Worm (Caenorhabditis elegans) whole organism, mixed stage, embryonic: ENCODE results near the gene cyp-33C11.

Experiments used
- M03D4.4 ChIP-seq: sonication (generic microtip); optimal IDR thresholded peaks from 2 replicates; lab custom pipeline; 2017; ENCODE audit warnings: mild to moderate bottlenecking, missing genetic modification characterization, missing compliant biosample characterization
- bed-3 ChIP-seq: fragments of 200-800 bp; sonication (Bioruptor generic); optimal IDR thresholded peaks from 3 replicates; lab custom pipeline; 2018; ENCODE audit warnings: mild to moderate bottlenecking, missing genetic modification characterization, moderate library complexity, missing compliant biosample characterization
- blmp-1 ChIP-seq: fragments of 150-350 bp; optimal IDR thresholded peaks from 2 replicates; lab custom pipeline; 2014; ENCODE audit warnings: missing biosample characterization, missing genetic modification characterization
- ceh-39 ChIP-seq: fragments of 150-350 bp; optimal IDR thresholded peaks from 2 replicates; lab custom pipeline; 2014; ENCODE audit warnings: missing biosample characterization, missing genetic modification characterization
- ceh-43 ChIP-seq: fragments of 200-800 bp; sonication (Bioruptor generic); optimal IDR thresholded peaks from 2 replicates; lab custom pipeline; 2018; ENCODE audit warnings: mild to moderate bottlenecking, missing genetic modification characterization, moderate library complexity, missing compliant biosample characterization
- ces-1 ChIP-seq: fragments of 150-350 bp; optimal IDR thresholded peaks from 2 replicates; lab custom pipeline; 2014; ENCODE audit warnings: missing biosample characterization, missing genetic modification reagents, missing genetic modification characterization
- cnd-1 ChIP-seq: fragments of 200-800 bp; sonication (Bioruptor generic); optimal IDR thresholded peaks from 2 replicates; lab custom pipeline; 2018; ENCODE audit warnings: mild to moderate bottlenecking, missing genetic modification characterization, missing compliant biosample characterization
- drap-1 ChIP-seq: fragments of 200-800 bp; sonication (Bioruptor generic); optimal IDR thresholded peaks from 3 replicates; lab custom pipeline; 2018; ENCODE audit warnings: mild to moderate bottlenecking, missing genetic modification characterization, missing compliant biosample characterization
- elt-1 ChIP-seq: sonication (generic microtip); optimal IDR thresholded peaks from 2 replicates; lab custom pipeline; 2017; ENCODE audit warnings: missing genetic modification characterization, mild to moderate bottlenecking, missing compliant biosample characterization, antibody characterized with exemption, moderate library complexity, borderline replicate concordance; ENCODE audit not compliant: insufficient read depth
- elt-3 ChIP-seq: fragments of 150-350 bp; optimal IDR thresholded peaks from 2 replicates; lab custom pipeline; 2014; ENCODE audit warnings: missing biosample characterization, missing genetic modification characterization
- flh-1 ChIP-seq: fragments of 200-800 bp; sonication (Bioruptor generic); optimal IDR thresholded peaks from 2 replicates; lab custom pipeline; 2018; ENCODE audit warnings: mild to moderate bottlenecking, missing genetic modification characterization, moderate library complexity, missing compliant biosample characterization
- ham-2 ChIP-seq: fragments of 200-800 bp; sonication (Bioruptor generic); optimal IDR thresholded peaks from 2 replicates; lab custom pipeline; 2018; ENCODE audit warnings: mild to moderate bottlenecking, missing genetic modification characterization, missing compliant biosample characterization
- hlh-1 ChIP-seq: fragments of 150-350 bp; optimal IDR thresholded peaks from 2 replicates; lab custom pipeline; 2014; ENCODE audit warnings: missing biosample characterization, missing genetic modification reagents, missing genetic modification characterization
- lin-13 ChIP-seq: fragments of 150-350 bp; optimal IDR thresholded peaks from 2 replicates; lab custom pipeline; 2014; ENCODE audit warnings: missing biosample characterization, missing genetic modification characterization
- lin-32 ChIP-seq: fragments of 200-800 bp; sonication (Bioruptor generic); optimal IDR thresholded peaks from 2 replicates; lab custom pipeline; 2018; ENCODE audit warnings: mild to moderate bottlenecking, missing genetic modification characterization, missing compliant biosample characterization
- lsy-2 ChIP-seq: fragments of 150-350 bp; optimal IDR thresholded peaks from 2 replicates; lab custom pipeline; 2014; ENCODE audit warnings: missing biosample characterization, missing genetic modification characterization
- mep-1 ChIP-seq: fragments of 150-350 bp; optimal IDR thresholded peaks from 2 replicates; lab custom pipeline; 2017; ENCODE audit warnings: missing biosample characterization, missing genetic modification reagents, missing genetic modification characterization, inconsistent platforms
- nhr-12 ChIP-seq: fragments of 150-350 bp; optimal IDR thresholded peaks from 2 replicates; lab custom pipeline; 2014; ENCODE audit warnings: missing biosample characterization, missing genetic modification characterization
- nhr-28 ChIP-seq: fragments of 150-350 bp; optimal IDR thresholded peaks from 2 replicates; lab custom pipeline; 2014; ENCODE audit warnings: missing biosample characterization, missing genetic modification characterization
- nhr-76 ChIP-seq: sonication (generic microtip); optimal IDR thresholded peaks from 2 replicates; lab custom pipeline; 2017; ENCODE audit warnings: missing biosample characterization, missing genetic modification characterization
- pha-4 ChIP-seq: fragments of 150-350 bp; optimal IDR thresholded peaks from 2 replicates; lab custom pipeline; 2018; ENCODE audit warnings: missing biosample characterization, missing genetic modification reagents, missing genetic modification characterization
- sem-2 ChIP-seq: fragments of 200-800 bp; sonication (Bioruptor generic); optimal IDR thresholded peaks from 2 replicates; lab custom pipeline; 2018; ENCODE audit warnings: mild to moderate bottlenecking, missing genetic modification characterization, missing compliant biosample characterization
- snpc-4 ChIP-seq: fragments of 150-350 bp; optimal IDR thresholded peaks from 2 replicates; lab custom pipeline; 2014; ENCODE audit warnings: missing biosample characterization, missing genetic modification characterization
- sptf-1 ChIP-seq: sonication (generic microtip); optimal IDR thresholded peaks from 2 replicates; lab custom pipeline; 2017; ENCODE audit warnings: mild to moderate bottlenecking, missing genetic modification characterization, moderate library complexity, missing compliant biosample characterization
- tbx-8 ChIP-seq: fragments of 200-800 bp; sonication (Bioruptor generic); optimal IDR thresholded peaks from 2 replicates; lab custom pipeline; 2018; ENCODE audit warnings: mild to moderate bottlenecking, missing genetic modification characterization, moderate library complexity, missing compliant biosample characterization
- unc-120 ChIP-seq: sonication (generic microtip); optimal IDR thresholded peaks from 2 replicates; lab custom pipeline; 2017; ENCODE audit warnings: missing genetic modification characterization, missing compliant biosample characterization; ENCODE audit not compliant: poor library complexity, severe bottlenecking
- unc-39 ChIP-seq: fragments of 150-350 bp; optimal IDR thresholded peaks from 2 replicates; lab custom pipeline; 2014; ENCODE audit warnings: missing biosample characterization, missing genetic modification characterization
- unc-62 ChIP-seq: fragments of 150-350 bp; optimal IDR thresholded peaks from 2 replicates; lab custom pipeline; 2014; ENCODE audit warnings: missing biosample characterization, missing genetic modification reagents, missing genetic modification characterization
- zip-8 ChIP-seq: fragments of 150-350 bp; optimal IDR thresholded peaks from 2 replicates; lab custom pipeline; 2014; ENCODE audit warnings: missing biosample characterization, missing genetic modification characterization

The cyp-33C11 gene

DNA sequence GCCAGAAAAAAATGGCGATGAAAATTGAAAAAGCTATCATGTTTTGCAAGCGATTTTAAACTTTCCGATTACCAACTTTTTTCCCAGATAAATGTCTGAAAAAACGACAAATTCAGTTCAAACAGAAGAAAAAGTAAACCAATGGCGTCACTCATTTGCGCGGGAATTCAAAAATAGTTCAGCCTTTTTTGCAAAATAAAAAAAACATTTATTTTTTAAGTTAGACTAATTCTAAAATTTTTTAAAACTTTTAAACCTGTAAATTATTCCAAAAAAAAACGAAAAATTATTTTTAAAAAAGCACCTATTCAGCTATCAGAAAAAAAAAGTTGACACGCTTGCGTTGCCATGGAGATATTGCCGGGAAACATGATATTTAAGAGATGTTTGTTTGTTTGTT lies at the start of gene cyp-33C11:
TSS of gene cyp-33C11 (minus strand) at position 101 of the 400 bp plus-strand sequence.
- TF ChIP-seq pha-4 (tag; lab: Kevin White, UChicago) (no peak), sptf-1 (tag; lab: Kevin White, UChicago) (no peak), bed-3 (GFP tag; lab: Kevin White, UChicago) (no peak), unc-120 (no peak), tbx-8 (GFP tag; lab: Kevin White, UChicago) (no peak), elt-3 (tag; lab: Kevin White, UChicago) (no peak), lsy-2 (tag; lab: Kevin White, UChicago) (no peak), cnd-1 (tag; lab: Kevin White, UChicago) (no peak), lin-13 (no peak), zip-8 (tag; lab: Kevin White, UChicago) (no peak), unc-39 (tag; lab: Kevin White, UChicago) (no peak), snpc-4 (no peak), nhr-76 (tag; lab: Kevin White, UChicago) (no peak)

DNA sequence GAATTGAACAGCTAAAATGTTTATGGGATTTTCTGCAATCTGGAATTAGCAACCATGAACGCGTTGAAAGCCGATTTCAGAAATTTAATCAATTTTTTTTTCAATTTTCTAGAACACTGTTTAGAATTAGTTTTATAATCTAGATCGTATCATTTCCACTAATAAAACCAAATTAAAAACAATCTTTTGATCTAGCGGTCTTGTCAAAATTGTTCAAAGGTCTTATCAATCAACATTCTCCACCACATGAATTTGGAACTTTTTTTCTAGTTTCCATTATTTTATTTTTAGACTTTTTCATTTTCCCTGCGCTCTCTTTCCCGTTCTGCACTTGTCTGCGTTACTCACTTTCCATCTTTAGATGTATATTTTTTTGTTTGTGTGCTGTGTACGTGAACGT lies 49.6 kb upstream of the cyp-33C11 start, which contains the start of gene srp-2:
TSS of gene srp-2 (plus strand) at position 301 of the 400 bp plus-strand sequence.
- no peak for TF ChIP-seq lsy-2 (tag; lab: Kevin White, UChicago)
- no peak for TF ChIP-seq mep-1
- TF ChIP-seq pha-4 (tag; lab: Kevin White, UChicago): no peak

- TF ChIP-seq unc-62 (GFP tag; lab: Kevin White, UChicago) (no peak), tbx-8 (GFP tag; lab: Kevin White, UChicago) (no peak), drap-1 (no peak), flh-1 (GFP tag; lab: Kevin White, UChicago) (no peak), nhr-28 (tag; lab: Kevin White, UChicago) (no peak), lin-32 (GFP tag; lab: Kevin White, UChicago) (no peak), M03D4.4 (tag; lab: Kevin White, UChicago) (no peak), mep-1 (no peak), blmp-1 (tag; lab: Kevin White, UChicago) (no peak), lsy-2 (tag; lab: Kevin White, UChicago) (no peak), elt-1 (tag; lab: Kevin White, UChicago) (no peak), cnd-1 (tag; lab: Kevin White, UChicago) (no peak), sem-2 (GFP tag; lab: Kevin White, UChicago) (no peak)
These were observed 49.1 kb upstream of the cyp-33C11 start, which contains the start of gene C05E4.12 for ce11 chrV:761882-762281. C05E4.12 (minus strand) TSS chrV:761982.

- no peak for TF ChIP-seq drap-1
These were observed 48.5 kb upstream of the cyp-33C11 start, which contains the start of gene C05E4.15 for ce11 chrV:761235-761634. C05E4.15 (minus strand) TSS chrV:761335.

ce11 chrV:756169-756568 lies 43.4 kb upstream of the cyp-33C11 start, which contains the start of gene str-20:
str-20 (plus strand) TSS chrV:756469.
- TF ChIP-seq M03D4.4 (tag; lab: Kevin White, UChicago): no peak
- no peak for TF ChIP-seq lsy-2 (tag; lab: Kevin White, UChicago)
- no peak for TF ChIP-seq flh-1 (GFP tag; lab: Kevin White, UChicago)
- no peak for TF ChIP-seq nhr-28 (tag; lab: Kevin White, UChicago)
- TF ChIP-seq ces-1 (GFP tag; lab: Kevin White, UChicago): no peak
- no peak for TF ChIP-seq ceh-43 (GFP tag; lab: Kevin White, UChicago)
- no peak for TF ChIP-seq sem-2 (GFP tag; lab: Kevin White, UChicago)
- TF ChIP-seq pha-4 (tag; lab: Kevin White, UChicago): no peak
- TF ChIP-seq blmp-1 (tag; lab: Kevin White, UChicago): no peak
- no peak for TF ChIP-seq lin-13
- TF ChIP-seq ham-2 (GFP tag; lab: Kevin White, UChicago): no peak
- no peak for TF ChIP-seq unc-120
- TF ChIP-seq ceh-39 (tag; lab: Kevin White, UChicago): no peak
- no peak for TF ChIP-seq cnd-1 (tag; lab: Kevin White, UChicago)
- no peak for TF ChIP-seq mep-1

DNA sequence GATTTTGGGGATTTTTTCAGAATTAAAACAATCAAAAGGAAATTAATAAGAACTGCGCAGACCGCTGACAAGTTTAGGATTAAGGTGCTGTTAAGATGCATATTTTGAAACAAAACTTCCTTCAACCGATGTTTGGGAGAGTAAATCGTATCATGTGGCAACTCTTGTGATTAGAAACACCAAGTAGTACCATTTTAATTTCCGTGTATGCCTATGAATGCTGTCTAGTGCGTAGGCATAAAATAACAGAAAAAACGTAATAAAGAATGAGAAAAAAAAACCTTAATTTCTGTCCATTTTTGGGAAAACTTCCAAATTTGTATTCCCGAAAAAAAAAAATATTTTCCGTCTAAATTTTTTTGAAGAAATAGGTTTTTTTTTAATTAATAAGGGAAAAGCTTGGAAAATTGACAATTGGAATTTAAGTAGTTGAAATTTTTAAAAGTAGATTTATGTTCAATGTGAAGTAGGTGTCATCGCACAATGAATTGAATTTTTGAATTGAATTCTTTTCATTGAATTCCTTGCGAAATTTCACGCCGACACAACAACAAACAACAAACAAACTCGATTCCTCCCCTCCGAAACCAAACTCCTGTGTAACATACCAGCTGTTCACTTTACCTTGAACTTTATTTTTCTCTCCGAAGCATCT lies 40.0 kb upstream of the cyp-33C11 start, which contains the start of the genes str-262 and srp-1:
TSS of gene str-262 (minus strand) at position 101 of the 655 bp plus-strand sequence.
TSS of gene srp-1 (plus strand) at position 605 of the 655 bp plus-strand sequence.
- no peak for TF ChIP-seq snpc-4
- no peak for TF ChIP-seq flh-1 (GFP tag; lab: Kevin White, UChicago)
- TF ChIP-seq nhr-12 (tag; lab: Kevin White, UChicago): no peak
- no peak for TF ChIP-seq unc-39 (tag; lab: Kevin White, UChicago)
- peak; percentile 71 for TF ChIP-seq hlh-1 (tag; lab: Kevin White, UChicago)
- no peak for TF ChIP-seq unc-120
- TF ChIP-seq elt-3 (tag; lab: Kevin White, UChicago): no peak
- TF ChIP-seq pha-4 (tag; lab: Kevin White, UChicago): no peak
